Fruit fly (Drosophila melanogaster) whole organism: ENCODE results near the gene CG9782.

Source experiments
- pan ChIP-seq: fragments of >200 bp; optimal IDR thresholded peaks from 2 replicates; lab custom pipeline; 2017
- psq ChIP-seq: fragments of >200 bp; optimal IDR thresholded peaks from 2 replicates; lab custom pipeline; 2017

- TF ChIP-seq pan (lab: Kevin White, UChicago) (no peak), psq (lab: Kevin White, UChicago) (no peak)
Observed at dm6 chrX:16598336-16598977, 22.9 kb downstream of the CG9782 start.
